Worm (Caenorhabditis elegans) whole organism, L3 larva: Measurements from ENCODE around the gene gcy-8.

Experiments used
- R02D3.7 ChIP-seq: fragments of 150-350 bp; optimal IDR thresholded peaks from 2 replicates; lab custom pipeline; 2014; ENCODE audit warnings: missing biosample characterization, missing genetic modification characterization
- aly-2 ChIP-seq: fragments of 150-350 bp; optimal IDR thresholded peaks from 2 replicates; lab custom pipeline; 2014; ENCODE audit warnings: missing biosample characterization, missing genetic modification characterization
- ceh-16 ChIP-seq: sonication (generic microtip); optimal IDR thresholded peaks from 2 replicates; lab custom pipeline; 2017; ENCODE audit warnings: missing biosample characterization, missing genetic modification characterization
- egl-27 ChIP-seq: sonication (generic microtip); optimal IDR thresholded peaks from 4 replicates; lab custom pipeline; 2017; ENCODE audit warnings: missing biosample characterization, missing genetic modification reagents, missing genetic modification characterization
- egl-5 ChIP-seq: fragments of 150-350 bp; optimal IDR thresholded peaks from 2 replicates; lab custom pipeline; 2017; ENCODE audit warnings: missing biosample characterization, missing genetic modification reagents, missing genetic modification characterization, inconsistent platforms
- elt-2 ChIP-seq: sonication (generic microtip); optimal IDR thresholded peaks from 2 replicates; lab custom pipeline; 2016; ENCODE audit warnings: missing genetic modification reagents, mild to moderate bottlenecking, missing genetic modification characterization, missing compliant biosample characterization
- elt-3 ChIP-seq, 3 experiments: fragments of 150-350 bp in 1 of 3; sonication (generic microtip) in 2 of 3; optimal IDR thresholded peaks; 2 replicates in 2 of 3; 4 replicates in 1 of 3; lab custom pipeline; 2014 to 2017; ENCODE audit warnings: missing biosample characterization in 3 of 3, missing genetic modification characterization in 3 of 3
- eor-1 ChIP-seq, 2 experiments: fragments of 150-350 bp; optimal IDR thresholded peaks; 2 replicates each; lab custom pipeline; 2014 to 2018; ENCODE audit warnings: missing biosample characterization in 2 of 2, missing genetic modification characterization in 2 of 2
- hmg-11 ChIP-seq: sonication (generic microtip); optimal IDR thresholded peaks from 2 replicates; lab custom pipeline; 2016; ENCODE audit warnings: missing genetic modification characterization, missing compliant biosample characterization
- lin-15B ChIP-seq: fragments of 150-350 bp; optimal IDR thresholded peaks from 2 replicates; lab custom pipeline; 2014; ENCODE audit warnings: missing biosample characterization, missing genetic modification characterization
- lin-39 ChIP-seq: fragments of 150-350 bp; optimal IDR thresholded peaks from 2 replicates; lab custom pipeline; 2018; ENCODE audit warnings: missing biosample characterization, missing genetic modification reagents, missing genetic modification characterization
- lsy-12 ChIP-seq: sonication (generic microtip); optimal IDR thresholded peaks from 2 replicates; lab custom pipeline; 2016; ENCODE audit warnings: mild to moderate bottlenecking, missing genetic modification characterization, missing compliant biosample characterization
- mml-1 ChIP-seq: fragments of 150-350 bp; sonication (generic microtip); optimal IDR thresholded peaks from 3 replicates; lab custom pipeline; 2014; ENCODE audit warnings: missing biosample characterization, missing genetic modification characterization
- nfya-1 ChIP-seq: sonication (generic microtip); optimal IDR thresholded peaks from 2 replicates; lab custom pipeline; 2017; ENCODE audit warnings: missing genetic modification characterization, mild to moderate bottlenecking, missing compliant biosample characterization, antibody characterized with exemption, moderate library complexity; ENCODE audit not compliant: insufficient read depth
- nhr-11 ChIP-seq: fragments of 150-350 bp; optimal IDR thresholded peaks from 2 replicates; lab custom pipeline; 2014; ENCODE audit warnings: missing biosample characterization, missing genetic modification characterization
- nhr-12 ChIP-seq: fragments of 150-350 bp; optimal IDR thresholded peaks from 2 replicates; lab custom pipeline; 2014; ENCODE audit warnings: missing biosample characterization, missing genetic modification characterization
- nhr-23 ChIP-seq: fragments of 150-350 bp; optimal IDR thresholded peaks from 2 replicates; lab custom pipeline; 2014; ENCODE audit warnings: missing biosample characterization, missing genetic modification reagents, missing genetic modification characterization
- nhr-237 ChIP-seq: fragments of 150-350 bp; optimal IDR thresholded peaks from 2 replicates; lab custom pipeline; 2014; ENCODE audit warnings: missing biosample characterization, missing genetic modification characterization
- nhr-43 ChIP-seq: sonication (generic microtip); optimal IDR thresholded peaks from 2 replicates; lab custom pipeline; 2016; ENCODE audit warnings: mild to moderate bottlenecking, missing genetic modification characterization, missing compliant biosample characterization; ENCODE audit not compliant: poor library complexity, severe bottlenecking
- nhr-67 ChIP-seq: fragments of 150-350 bp; optimal IDR thresholded peaks from 2 replicates; lab custom pipeline; 2014; ENCODE audit warnings: missing biosample characterization, missing genetic modification characterization
- nhr-76 ChIP-seq: fragments of 150-350 bp; sonication (generic microtip); optimal IDR thresholded peaks from 5 replicates; lab custom pipeline; 2014; ENCODE audit warnings: missing biosample characterization, missing genetic modification characterization
- pha-4 ChIP-seq: fragments of 150-350 bp; optimal IDR thresholded peaks from 2 replicates; lab custom pipeline; 2014; ENCODE audit warnings: missing biosample characterization, missing genetic modification reagents, missing genetic modification characterization
- pqm-1 ChIP-seq: fragments of 150-350 bp; optimal IDR thresholded peaks from 2 replicates; lab custom pipeline; 2017; ENCODE audit warnings: missing biosample characterization, missing genetic modification characterization, inconsistent platforms
- snpc-4 ChIP-seq: fragments of 150-350 bp; optimal IDR thresholded peaks from 2 replicates; lab custom pipeline; 2014; ENCODE audit warnings: missing biosample characterization, missing genetic modification characterization
- zag-1 ChIP-seq: fragments of 150-350 bp; optimal IDR thresholded peaks from 2 replicates; lab custom pipeline; 2014; ENCODE audit warnings: missing biosample characterization, missing genetic modification characterization

gcy-8 gene

ce11 chrIV:7946899-7947499, 19.0 kb downstream of the gcy-8 start, which contains the start of gene F20D12.12:
Gene F20D12.12 (plus strand): TSS chrIV:7947440.
- TF ChIP-seq nhr-23 (tag; lab: Kevin White, UChicago): peak; percentile 67
- TF ChIP-seq snpc-4 (tag; lab: Kevin White, UChicago): peak; percentile 19
- peak; percentile 57 for TF ChIP-seq lsy-12
- peak; percentile 56 for TF ChIP-seq hmg-11 (tag; lab: Kevin White, UChicago)
- TF ChIP-seq nfya-1 (tag; lab: Kevin White, UChicago): peak; percentile 85
- peak; percentile 66 for TF ChIP-seq pha-4
- TF ChIP-seq lin-39 (tag; lab: Kevin White, UChicago): peak; percentile 66
- TF ChIP-seq nhr-43 (tag; lab: Kevin White, UChicago): peak; percentile 7
- peak; percentile 52 for TF ChIP-seq elt-2 (tag; lab: Kevin White, UChicago)
- peak; percentile 69 for TF ChIP-seq lin-15B (tag; lab: Kevin White, UChicago)

- peak; percentile 13 for TF ChIP-seq hmg-11 (tag; lab: Kevin White, UChicago)
- peak; percentile 26 for TF ChIP-seq elt-2 (tag; lab: Kevin White, UChicago)
- TF ChIP-seq nfya-1 (tag; lab: Kevin White, UChicago): peak; percentile 58
These were observed 20.3 kb downstream of the gcy-8 start, which contains the start of gene mcm-3AP for ce11 chrIV:7948290-7948689. Gene mcm-3AP (plus strand): TSS chrIV:7948672.

- no peak for TF ChIP-seq zag-1 (tag; lab: Kevin White, UChicago)
- TF ChIP-seq pqm-1 (tag; lab: Kevin White, UChicago): no peak
- TF ChIP-seq pha-4: no peak
- no peak for TF ChIP-seq elt-3 (tag; optimal IDR thresholded peaks at IDR 0.05; lab: Kevin White, UChicago)
- TF ChIP-seq lin-39 (tag; lab: Kevin White, UChicago): no peak
- TF ChIP-seq nhr-23 (tag; lab: Kevin White, UChicago): no peak
- no peak for TF ChIP-seq snpc-4 (tag; lab: Kevin White, UChicago)
- TF ChIP-seq, all 47 proteins: peak for 0
These were observed 26.1 kb downstream of the gcy-8 start for ce11 chrIV:7954006-7954405.

- TF ChIP-seq elt-2 (tag; lab: Kevin White, UChicago): no peak
- TF ChIP-seq snpc-4 (tag; lab: Kevin White, UChicago): no peak
These were observed 27.9 kb downstream of the gcy-8 start, which contains the start of gene ceh-19 for ce11 chrIV:7955849-7956248. Gene ceh-19 (minus strand): TSS chrIV:7955949.

ce11 chrIV:7956643-7957317, 28.8 kb downstream of the gcy-8 start, which contains the start of gene csr-1:
Gene csr-1 (plus strand): TSS chrIV:7957267.
- TF ChIP-seq hmg-11 (tag; lab: Kevin White, UChicago) (no peak), elt-2 (tag; lab: Kevin White, UChicago) (peak; percentile 22), nhr-237 (no peak), mml-1 (tag; lab: Kevin White, UChicago) (no peak), ceh-16 (tag; lab: Kevin White, UChicago) (no peak)

ce11 chrIV:7957504-7957903, 29.6 kb downstream of the gcy-8 start, which contains the start of gene frpr-10:
Gene frpr-10 (plus strand): TSS chrIV:7957804.
- TF ChIP-seq nhr-23 (tag; lab: Kevin White, UChicago) (no peak), nhr-11 (tag; lab: Kevin White, UChicago) (no peak), nhr-76 (tag; lab: Kevin White, UChicago) (no peak), zag-1 (tag; lab: Kevin White, UChicago) (no peak), elt-3 (tag; optimal IDR thresholded peaks at IDR 0.05; lab: Kevin White, UChicago) (no peak), nfya-1 (tag; lab: Kevin White, UChicago) (no peak), nhr-12 (tag; lab: Kevin White, UChicago) (no peak), hmg-11 (tag; lab: Kevin White, UChicago) (no peak), eor-1 (tag; optimal IDR thresholded peaks at IDR 0.05; lab: Kevin White, UChicago) (no peak), lin-15B (tag; lab: Kevin White, UChicago) (no peak), nhr-43 (tag; lab: Kevin White, UChicago) (no peak), egl-27 (tag; lab: Kevin White, UChicago) (no peak), lsy-12 (no peak), pqm-1 (tag; lab: Kevin White, UChicago) (no peak), R02D3.7 (tag; lab: Kevin White, UChicago) (no peak), egl-5 (tag; lab: Kevin White, UChicago) (no peak), nhr-67 (tag; lab: Kevin White, UChicago) (no peak), nhr-237 (no peak), aly-2 (no peak)
